Worm (Caenorhabditis elegans) whole organism, late embryonic: ENCODE data around the gene F26F2.7.

ENCODE experiments used
- C38D4.7 ChIP-seq: fragments of 200-800 bp; sonication (Bioruptor generic); optimal IDR thresholded peaks from 2 replicates; lab custom pipeline; 2018; ENCODE audit warnings: mild to moderate bottlenecking, missing genetic modification characterization, moderate library complexity, missing compliant biosample characterization
- K02D7.2 ChIP-seq: sonication (generic microtip); optimal IDR thresholded peaks from 2 replicates; lab custom pipeline; 2017; ENCODE audit warnings: mild to moderate bottlenecking, missing genetic modification characterization, missing compliant biosample characterization
- K09A11.1 ChIP-seq: sonication (generic microtip); optimal IDR thresholded peaks from 2 replicates; lab custom pipeline; 2017; ENCODE audit warnings: antibody characterized with exemption, mild to moderate bottlenecking, missing genetic modification characterization, missing compliant biosample characterization; ENCODE audit not compliant: insufficient read depth
- T23F11.4 ChIP-seq: fragments of 200-800 bp; sonication (Bioruptor generic); optimal IDR thresholded peaks from 2 replicates; lab custom pipeline; 2018; ENCODE audit warnings: mild to moderate bottlenecking, missing genetic modification characterization, missing compliant biosample characterization
- Y22D7AL.16 ChIP-seq: sonication (generic microtip); optimal IDR thresholded peaks from 2 replicates; lab custom pipeline; 2016; ENCODE audit warnings: missing genetic modification characterization, missing compliant biosample characterization
- ahr-1 ChIP-seq: sonication (generic microtip); optimal IDR thresholded peaks from 2 replicates; lab custom pipeline; 2016; ENCODE audit warnings: missing genetic modification characterization, missing compliant biosample characterization
- ama-1 ChIP-seq: fragments of 150-350 bp; optimal IDR thresholded peaks from 2 replicates; lab custom pipeline; 2014
- ceh-14 ChIP-seq: sonication (generic microtip); optimal IDR thresholded peaks from 2 replicates; lab custom pipeline; 2016; ENCODE audit warnings: missing genotype, missing genetic modification characterization, missing compliant biosample characterization
- ceh-18 ChIP-seq: sonication (generic microtip); optimal IDR thresholded peaks from 2 replicates; lab custom pipeline; 2016; ENCODE audit warnings: missing genetic modification characterization, missing compliant biosample characterization
- ceh-2 ChIP-seq: sonication (generic microtip); optimal IDR thresholded peaks from 2 replicates; lab custom pipeline; 2016; ENCODE audit warnings: missing genotype, missing genetic modification characterization, missing compliant biosample characterization
- ceh-22 ChIP-seq: sonication (generic microtip); optimal IDR thresholded peaks from 2 replicates; lab custom pipeline; 2017; ENCODE audit warnings: missing biosample characterization, missing genetic modification characterization
- ceh-30 ChIP-seq: fragments of 150-350 bp; optimal IDR thresholded peaks from 2 replicates; lab custom pipeline; 2014; ENCODE audit warnings: missing biosample characterization, missing genetic modification characterization
- ceh-34 ChIP-seq: sonication (generic microtip); optimal IDR thresholded peaks from 2 replicates; lab custom pipeline; 2016; ENCODE audit warnings: mild to moderate bottlenecking, missing genetic modification characterization, missing compliant biosample characterization
- ceh-45 ChIP-seq: fragments of 200-800 bp; sonication (Bioruptor generic); IDR thresholded peaks from 2 replicates; pipeline ENCODE4 v1.3.6; 2022; ENCODE audit warnings: missing genetic modification reagents, missing genetic modification characterization, missing compliant biosample characterization
- ceh-48 ChIP-seq: sonication (generic microtip); optimal IDR thresholded peaks from 2 replicates; lab custom pipeline; 2016; ENCODE audit warnings: missing genetic modification characterization, inconsistent platforms, missing compliant biosample characterization
- ceh-6 ChIP-seq: fragments of 200-800 bp; sonication (Bioruptor generic); optimal IDR thresholded peaks from 2 replicates; lab custom pipeline; 2018; ENCODE audit warnings: mild to moderate bottlenecking, missing genetic modification characterization, missing compliant biosample characterization
- ceh-9 ChIP-seq: sonication (generic microtip); optimal IDR thresholded peaks from 2 replicates; lab custom pipeline; 2016; ENCODE audit warnings: mild to moderate bottlenecking, missing genetic modification characterization, inconsistent platforms, missing compliant biosample characterization
- dmd-4 ChIP-seq: sonication (generic microtip); optimal IDR thresholded peaks from 2 replicates; lab custom pipeline; 2016; ENCODE audit warnings: borderline replicate concordance, missing genetic modification characterization, missing compliant biosample characterization
- dve-1 ChIP-seq: sonication (generic microtip); optimal IDR thresholded peaks from 2 replicates; lab custom pipeline; 2017; ENCODE audit warnings: antibody characterized with exemption, mild to moderate bottlenecking, missing genetic modification characterization, missing compliant biosample characterization
- elt-4 ChIP-seq: sonication (generic microtip); optimal IDR thresholded peaks from 2 replicates; lab custom pipeline; 2016; ENCODE audit warnings: missing genetic modification characterization, missing compliant biosample characterization
- ets-4 ChIP-seq: sonication (generic microtip); optimal IDR thresholded peaks from 2 replicates; lab custom pipeline; 2016; ENCODE audit warnings: missing genetic modification characterization, missing compliant biosample characterization
- fax-1 ChIP-seq: sonication (generic microtip); optimal IDR thresholded peaks from 2 replicates; lab custom pipeline; 2016; ENCODE audit warnings: missing genotype, missing genetic modification characterization, missing compliant biosample characterization
- fkh-10 ChIP-seq: fragments of 150-350 bp; optimal IDR thresholded peaks from 2 replicates; lab custom pipeline; 2014; ENCODE audit warnings: missing biosample characterization, missing genetic modification reagents, missing genetic modification characterization
- fkh-6 ChIP-seq: sonication (generic microtip); optimal IDR thresholded peaks from 2 replicates; lab custom pipeline; 2016; ENCODE audit warnings: missing genetic modification characterization, missing compliant biosample characterization
- gmeb-2 ChIP-seq: sonication (generic microtip); optimal IDR thresholded peaks from 2 replicates; lab custom pipeline; 2016; ENCODE audit warnings: missing genetic modification characterization, inconsistent platforms, missing compliant biosample characterization
- hlh-13 ChIP-seq: fragments of 200-800 bp; sonication (Bioruptor generic); optimal IDR thresholded peaks from 2 replicates; lab custom pipeline; 2018; ENCODE audit warnings: mild to moderate bottlenecking, missing genetic modification characterization, missing compliant biosample characterization
- hlh-15 ChIP-seq: sonication (generic microtip); optimal IDR thresholded peaks from 2 replicates; lab custom pipeline; 2016; ENCODE audit warnings: missing genetic modification characterization, missing compliant biosample characterization
- hlh-30 ChIP-seq: sonication (generic microtip); optimal IDR thresholded peaks from 2 replicates; lab custom pipeline; 2017; ENCODE audit warnings: antibody characterized with exemption, missing genetic modification characterization, missing compliant biosample characterization; ENCODE audit not compliant: insufficient read depth
- lim-6 ChIP-seq: sonication (generic microtip); optimal IDR thresholded peaks from 2 replicates; lab custom pipeline; 2016; ENCODE audit warnings: missing genetic modification characterization, missing compliant biosample characterization
- madf-2 ChIP-seq: sonication (generic microtip); optimal IDR thresholded peaks from 2 replicates; lab custom pipeline; 2017; ENCODE audit warnings: missing genetic modification characterization, missing compliant biosample characterization
- mec-3 ChIP-seq: sonication (generic microtip); optimal IDR thresholded peaks from 2 replicates; lab custom pipeline; 2016; ENCODE audit warnings: borderline replicate concordance, missing genetic modification characterization, missing compliant biosample characterization
- nfya-1 ChIP-seq: sonication (generic microtip); optimal IDR thresholded peaks from 2 replicates; lab custom pipeline; 2017; ENCODE audit warnings: missing genetic modification characterization, mild to moderate bottlenecking, missing compliant biosample characterization, antibody characterized with exemption, moderate library complexity
- nhr-11 ChIP-seq: fragments of 150-350 bp; optimal IDR thresholded peaks from 2 replicates; lab custom pipeline; 2014; ENCODE audit warnings: missing biosample characterization, missing genetic modification characterization
- npax-4 ChIP-seq: sonication (generic microtip); optimal IDR thresholded peaks from 2 replicates; lab custom pipeline; 2016; ENCODE audit warnings: missing genetic modification characterization, missing compliant biosample characterization
- odd-2 ChIP-seq: sonication (generic microtip); optimal IDR thresholded peaks from 2 replicates; lab custom pipeline; 2017; ENCODE audit warnings: antibody characterized with exemption, mild to moderate bottlenecking, missing genetic modification characterization, missing compliant biosample characterization
- pag-3 ChIP-seq: sonication (generic microtip); optimal IDR thresholded peaks from 2 replicates; lab custom pipeline; 2016; ENCODE audit warnings: missing compliant biosample characterization, missing genetic modification characterization, borderline replicate concordance
- pat-9 ChIP-seq: fragments of 200-800 bp; sonication (Bioruptor generic); optimal IDR thresholded peaks from 2 replicates; lab custom pipeline; 2018; ENCODE audit warnings: mild to moderate bottlenecking, missing genetic modification characterization, moderate library complexity, missing compliant biosample characterization
- pax-1 ChIP-seq: fragments of 150-350 bp; optimal IDR thresholded peaks from 2 replicates; lab custom pipeline; 2014; ENCODE audit warnings: missing biosample characterization, missing genetic modification characterization
- pha-2 ChIP-seq: sonication (generic microtip); optimal IDR thresholded peaks from 2 replicates; lab custom pipeline; 2017; ENCODE audit warnings: mild to moderate bottlenecking, missing genetic modification characterization, missing compliant biosample characterization
- pha-4 ChIP-seq: fragments of 150-350 bp; optimal IDR thresholded peaks from 2 replicates; lab custom pipeline; 2018; ENCODE audit warnings: missing biosample characterization, missing genetic modification reagents, missing genetic modification characterization
- pqm-1 ChIP-seq: sonication (generic microtip); optimal IDR thresholded peaks from 2 replicates; lab custom pipeline; 2016; ENCODE audit warnings: missing genetic modification characterization, missing compliant biosample characterization
- pros-1 ChIP-seq: fragments of 150-350 bp; optimal IDR thresholded peaks from 2 replicates; lab custom pipeline; 2014; ENCODE audit warnings: missing biosample characterization, missing genetic modification reagents, missing genetic modification characterization
- ref-2 ChIP-seq: sonication (generic microtip); optimal IDR thresholded peaks from 2 replicates; lab custom pipeline; 2016; ENCODE audit warnings: missing genetic modification characterization, missing compliant biosample characterization
- rnt-1 ChIP-seq: sonication (generic microtip); optimal IDR thresholded peaks from 2 replicates; lab custom pipeline; 2016; ENCODE audit warnings: missing genetic modification characterization, missing compliant biosample characterization
- sdc-2 ChIP-seq: sonication (generic microtip); optimal IDR thresholded peaks from 2 replicates; lab custom pipeline; 2016; ENCODE audit warnings: missing genotype, missing genetic modification characterization, missing compliant biosample characterization
- sox-2 ChIP-seq: fragments of 200-800 bp; sonication (Bioruptor generic); IDR thresholded peaks from 2 replicates; pipeline ENCODE4 v1.3.6; 2022; ENCODE audit warnings: missing genetic modification reagents, missing genetic modification characterization, missing compliant biosample characterization
- sox-4 ChIP-seq: sonication (generic microtip); optimal IDR thresholded peaks from 2 replicates; lab custom pipeline; 2017; ENCODE audit warnings: mild to moderate bottlenecking, missing genetic modification characterization, inconsistent platforms, missing compliant biosample characterization
- syd-9 ChIP-seq: sonication (generic microtip); optimal IDR thresholded peaks from 2 replicates; lab custom pipeline; 2016; ENCODE audit warnings: mild to moderate bottlenecking, missing genetic modification characterization, moderate library complexity, missing compliant biosample characterization
- tbx-2 ChIP-seq: sonication (generic microtip); optimal IDR thresholded peaks from 2 replicates; lab custom pipeline; 2016; ENCODE audit warnings: missing genetic modification characterization, missing compliant biosample characterization
- tbx-7 ChIP-seq: sonication (generic microtip); optimal IDR thresholded peaks from 2 replicates; lab custom pipeline; 2016; ENCODE audit warnings: missing genotype, missing genetic modification characterization, missing compliant biosample characterization
- unc-42 ChIP-seq: sonication (generic microtip); optimal IDR thresholded peaks from 2 replicates; lab custom pipeline; 2016; ENCODE audit warnings: missing genotype, missing genetic modification characterization, missing compliant biosample characterization
- unc-55 ChIP-seq: sonication (generic microtip); optimal IDR thresholded peaks from 2 replicates; lab custom pipeline; 2017; ENCODE audit warnings: missing biosample characterization, missing genetic modification reagents, missing genetic modification characterization
- unc-86 ChIP-seq: sonication (generic microtip); optimal IDR thresholded peaks from 2 replicates; lab custom pipeline; 2016; ENCODE audit warnings: missing genetic modification characterization, missing compliant biosample characterization
- zip-5 ChIP-seq: sonication (generic microtip); optimal IDR thresholded peaks from 2 replicates; lab custom pipeline; 2016; ENCODE audit warnings: missing genetic modification characterization, missing compliant biosample characterization

F26F2.7 gene

DNA sequence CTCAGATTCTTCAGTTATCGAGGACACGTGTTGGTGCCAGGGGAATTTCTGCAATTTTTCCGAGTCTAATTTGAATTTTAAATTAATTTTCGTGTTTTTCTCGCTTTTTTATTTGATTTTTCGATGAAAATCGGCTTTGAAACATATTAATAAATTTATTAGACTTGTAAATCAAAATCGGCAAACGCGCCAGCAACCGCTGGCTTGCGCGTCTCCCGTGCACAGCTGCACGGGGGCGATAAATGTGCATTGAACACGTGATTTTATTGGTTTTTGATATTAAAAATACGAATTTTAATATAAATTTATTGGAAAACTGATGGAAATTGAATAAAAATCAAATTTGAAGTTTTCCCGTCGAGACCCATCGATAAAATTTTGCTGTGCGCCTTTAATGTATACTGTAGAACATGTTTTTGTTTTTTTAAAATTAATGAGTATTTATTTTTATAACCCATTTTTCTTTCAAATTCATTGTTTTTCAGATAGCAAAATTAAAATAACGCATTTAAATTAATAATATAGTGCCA lies at the start of gene F26F2.7:
Gene F26F2.7, plus strand, starts transcription at position 480 of the 530 bp plus-strand sequence.
- TF ChIP-seq tbx-2 (tag; lab: Kevin White, UChicago) (no peak), ceh-34 (tag; lab: Kevin White, UChicago) (no peak), zip-5 (tag; lab: Kevin White, UChicago) (no peak), ceh-45 (GFP tag; lab: Robert Waterston, UW) (no peak), hlh-13 (GFP tag; lab: Kevin White, UChicago) (no peak), ets-4 (tag; lab: Kevin White, UChicago) (no peak), ahr-1 (tag; lab: Kevin White, UChicago) (no peak), elt-4 (tag; lab: Kevin White, UChicago) (no peak), syd-9 (tag; lab: Kevin White, UChicago) (no peak), K02D7.2 (tag; lab: Kevin White, UChicago) (no peak), C38D4.7 (GFP tag; lab: Kevin White, UChicago) (no peak), ceh-6 (no peak), T23F11.4 (GFP tag; lab: Kevin White, UChicago) (no peak), ceh-9 (tag; lab: Kevin White, UChicago) (no peak), gmeb-2 (tag; lab: Kevin White, UChicago) (peak; percentile 20), K09A11.1 (tag; lab: Kevin White, UChicago) (no peak), odd-2 (tag; lab: Kevin White, UChicago) (no peak), npax-4 (tag; lab: Kevin White, UChicago) (no peak), ceh-18 (tag; lab: Kevin White, UChicago) (no peak), pax-1 (no peak), nfya-1 (tag; lab: Kevin White, UChicago) (peak; percentile 36), ref-2 (tag; lab: Kevin White, UChicago) (no peak), mec-3 (tag; lab: Kevin White, UChicago) (no peak), ceh-30 (tag; lab: Kevin White, UChicago) (peak; percentile 34), lim-6 (tag; lab: Kevin White, UChicago) (no peak), Y22D7AL.16 (tag; lab: Kevin White, UChicago) (no peak), unc-86 (tag; lab: Kevin White, UChicago) (peak; percentile 51), unc-55 (GFP tag; lab: Kevin White, UChicago) (no peak), pqm-1 (tag; lab: Kevin White, UChicago) (no peak), ceh-22 (no peak), nhr-11 (tag; lab: Kevin White, UChicago) (no peak), sox-4 (tag; lab: Kevin White, UChicago) (no peak), hlh-30 (tag; lab: Kevin White, UChicago) (peak; percentile 76), sox-2 (no peak), pha-4 (no peak), unc-42 (tag; lab: Kevin White, UChicago) (peak; percentile 52), fkh-6 (tag; lab: Kevin White, UChicago) (no peak), dve-1 (tag; lab: Kevin White, UChicago) (no peak), ceh-2 (tag; lab: Kevin White, UChicago) (no peak), pag-3 (tag; lab: Kevin White, UChicago) (no peak), ceh-48 (tag; lab: Kevin White, UChicago) (peak; percentile 34), pros-1 (tag; lab: Kevin White, UChicago) (no peak), pat-9 (tag; lab: Kevin White, UChicago) (no peak), sdc-2 (tag; lab: Kevin White, UChicago) (no peak), tbx-7 (tag; lab: Kevin White, UChicago) (no peak), fax-1 (no peak), rnt-1 (no peak), ama-1 (lab: Kevin White, UChicago) (no peak), dmd-4 (tag; lab: Kevin White, UChicago) (no peak), ceh-14 (tag; lab: Kevin White, UChicago) (peak; percentile 60), fkh-10 (no peak), pha-2 (peak; percentile 64), madf-2 (tag; lab: Kevin White, UChicago) (no peak), hlh-15 (tag; lab: Kevin White, UChicago) (no peak)
